Worm (Caenorhabditis elegans) whole organism, L2 larva: ENCODE measurements around the gene Y10G11A.1.

ENCODE experiments used
- C34F6.9 ChIP-seq: fragments of 150-350 bp; optimal IDR thresholded peaks from 2 replicates; lab custom pipeline; 2014; ENCODE audit warnings: missing biosample characterization, missing genetic modification characterization
- F13H6.1 ChIP-seq: sonication (generic microtip); optimal IDR thresholded peaks from 2 replicates; lab custom pipeline; 2016; ENCODE audit warnings: missing genetic modification characterization, missing compliant biosample characterization
- R02D3.7 ChIP-seq: fragments of 150-350 bp; optimal IDR thresholded peaks from 2 replicates; lab custom pipeline; 2014; ENCODE audit warnings: missing biosample characterization, missing genetic modification characterization
- Y55F3AM.14 ChIP-seq: fragments of 200-800 bp; sonication (Bioruptor generic); optimal IDR thresholded peaks from 2 replicates; lab custom pipeline; 2018; ENCODE audit warnings: mild to moderate bottlenecking, missing genetic modification characterization, missing compliant biosample characterization
- ZK546.5 ChIP-seq: sonication (generic microtip); optimal IDR thresholded peaks from 2 replicates; lab custom pipeline; 2017; ENCODE audit warnings: missing biosample characterization, missing genetic modification characterization
- alr-1 ChIP-seq: fragments of 150-350 bp; optimal IDR thresholded peaks from 2 replicates; lab custom pipeline; 2014; ENCODE audit warnings: missing biosample characterization, missing genetic modification characterization
- aly-2 ChIP-seq: fragments of 150-350 bp; optimal IDR thresholded peaks from 2 replicates; lab custom pipeline; 2014; ENCODE audit warnings: missing biosample characterization, missing genetic modification characterization
- ama-1 ChIP-seq: fragments of 150-350 bp; optimal IDR thresholded peaks from 2 replicates; lab custom pipeline; 2018; ENCODE audit warnings: inconsistent platforms
- blmp-1 ChIP-seq: sonication (generic microtip); optimal IDR thresholded peaks from 2 replicates; lab custom pipeline; 2017; ENCODE audit warnings: missing genetic modification characterization, mild to moderate bottlenecking, missing compliant biosample characterization, antibody characterized with exemption, moderate library complexity; ENCODE audit not compliant: insufficient read depth
- ceh-16 ChIP-seq: fragments of 150-350 bp; optimal IDR thresholded peaks from 2 replicates; lab custom pipeline; 2014; ENCODE audit warnings: missing biosample characterization, missing genetic modification characterization
- ceh-82 ChIP-seq: fragments of 150-350 bp; optimal IDR thresholded peaks from 2 replicates; lab custom pipeline; 2014; ENCODE audit warnings: missing biosample characterization, missing genetic modification characterization
- crh-2 ChIP-seq: sonication (generic microtip); optimal IDR thresholded peaks from 2 replicates; lab custom pipeline; 2017; ENCODE audit warnings: missing biosample characterization, missing genetic modification characterization
- dmd-4 ChIP-seq: sonication (generic microtip); optimal IDR thresholded peaks from 2 replicates; lab custom pipeline; 2017; ENCODE audit warnings: missing biosample characterization, missing genetic modification characterization
- egl-27 ChIP-seq: sonication (generic microtip); optimal IDR thresholded peaks from 3 replicates; lab custom pipeline; 2017; ENCODE audit warnings: missing biosample characterization, missing genetic modification reagents, missing genetic modification characterization
- elt-1 ChIP-seq: fragments of 150-350 bp; optimal IDR thresholded peaks from 2 replicates; lab custom pipeline; 2014; ENCODE audit warnings: missing biosample characterization, missing genetic modification characterization
- elt-3 ChIP-seq: sonication (generic microtip); optimal IDR thresholded peaks from 2 replicates; lab custom pipeline; 2017; ENCODE audit warnings: missing biosample characterization, missing genetic modification characterization
- gmeb-1 ChIP-seq: fragments of 150-350 bp; optimal IDR thresholded peaks from 2 replicates; lab custom pipeline; 2014; ENCODE audit warnings: missing biosample characterization, missing genetic modification characterization
- lin-11 ChIP-seq: fragments of 150-350 bp; sonication (generic microtip); optimal IDR thresholded peaks from 2 replicates; lab custom pipeline; 2014; ENCODE audit warnings: missing biosample characterization, missing genetic modification characterization, inconsistent platforms, mixed read lengths
- lin-13 ChIP-seq: fragments of 150-350 bp; optimal IDR thresholded peaks from 2 replicates; lab custom pipeline; 2014; ENCODE audit warnings: missing biosample characterization, missing genetic modification reagents, missing genetic modification characterization
- lin-39 ChIP-seq: fragments of 150-350 bp; optimal IDR thresholded peaks from 2 replicates; lab custom pipeline; 2014; ENCODE audit warnings: missing biosample characterization, missing genetic modification reagents, missing genetic modification characterization
- lsy-2 ChIP-seq, 2 experiments: fragments of 150-350 bp in 1 of 2; sonication (generic microtip) in 1 of 2; optimal IDR thresholded peaks; 2 replicates each; lab custom pipeline; 2014 to 2017; ENCODE audit warnings: missing biosample characterization in 2 of 2, missing genetic modification characterization in 2 of 2
- mab-5 ChIP-seq: fragments of 150-350 bp; optimal IDR thresholded peaks from 2 replicates; lab custom pipeline; 2014; ENCODE audit warnings: missing biosample characterization, missing genetic modification characterization
- mbf-1 ChIP-seq: sonication (generic microtip); optimal IDR thresholded peaks from 2 replicates; lab custom pipeline; 2017; ENCODE audit warnings: missing biosample characterization, missing genetic modification characterization
- mdl-1 ChIP-seq, 2 experiments: fragments of 150-350 bp in 1 of 2; sonication (generic microtip) in 1 of 2; optimal IDR thresholded peaks; 2 replicates each; lab custom pipeline; 2017; ENCODE audit warnings: missing biosample characterization in 2 of 2, missing genetic modification characterization in 2 of 2
- nhr-10 ChIP-seq: sonication (generic microtip); optimal IDR thresholded peaks from 2 replicates; lab custom pipeline; 2017; ENCODE audit warnings: missing biosample characterization, missing genetic modification characterization
- nhr-11 ChIP-seq: fragments of 150-350 bp; optimal IDR thresholded peaks from 2 replicates; lab custom pipeline; 2014; ENCODE audit warnings: missing biosample characterization, missing genetic modification characterization
- nhr-129 ChIP-seq: fragments of 150-350 bp; optimal IDR thresholded peaks from 2 replicates; lab custom pipeline; 2014; ENCODE audit warnings: missing biosample characterization, missing genetic modification characterization
- nhr-21 ChIP-seq: fragments of 150-350 bp; optimal IDR thresholded peaks from 2 replicates; lab custom pipeline; 2014; ENCODE audit warnings: missing biosample characterization, missing genetic modification characterization
- nhr-23 ChIP-seq: fragments of 150-350 bp; optimal IDR thresholded peaks from 2 replicates; lab custom pipeline; 2014; ENCODE audit warnings: missing biosample characterization, missing genetic modification reagents, missing genetic modification characterization
- nhr-237 ChIP-seq: fragments of 150-350 bp; optimal IDR thresholded peaks from 2 replicates; lab custom pipeline; 2014; ENCODE audit warnings: missing biosample characterization, missing genetic modification characterization
- nhr-25 ChIP-seq: fragments of 150-350 bp; sonication (generic microtip); optimal IDR thresholded peaks from 3 replicates; lab custom pipeline; 2014; ENCODE audit warnings: missing biosample characterization, missing genetic modification characterization
- nhr-6 ChIP-seq: fragments of 150-350 bp; optimal IDR thresholded peaks from 2 replicates; lab custom pipeline; 2014; ENCODE audit warnings: missing biosample characterization, missing genetic modification characterization
- nhr-77 ChIP-seq: fragments of 150-350 bp; optimal IDR thresholded peaks from 2 replicates; lab custom pipeline; 2014; ENCODE audit warnings: missing biosample characterization, missing genetic modification characterization
- peb-1 ChIP-seq: fragments of 150-350 bp; optimal IDR thresholded peaks from 2 replicates; lab custom pipeline; 2014; ENCODE audit warnings: missing biosample characterization, missing genetic modification characterization
- sem-4 ChIP-seq: fragments of 150-350 bp; optimal IDR thresholded peaks from 2 replicates; lab custom pipeline; 2014; ENCODE audit warnings: missing biosample characterization, missing genetic modification reagents, missing genetic modification characterization
- skn-1 ChIP-seq: sonication (generic microtip); optimal IDR thresholded peaks from 2 replicates; lab custom pipeline; 2017; ENCODE audit warnings: missing biosample characterization, missing genetic modification characterization
- sma-3 ChIP-seq: sonication (generic microtip); optimal IDR thresholded peaks from 2 replicates; lab custom pipeline; 2016; ENCODE audit warnings: missing genetic modification reagents, missing genetic modification characterization, missing compliant biosample characterization
- sma-9 ChIP-seq, 2 experiments: fragments of 150-350 bp in 1 of 2; sonication (generic microtip) in 1 of 2; optimal IDR thresholded peaks; 2 replicates each; lab custom pipeline; 2014 to 2016; ENCODE audit warnings: missing genetic modification characterization in 2 of 2, mild to moderate bottlenecking in 1 of 2, missing biosample characterization in 1 of 2, missing compliant biosample characterization in 1 of 2, missing genetic modification reagents in 1 of 2, moderate library complexity in 1 of 2
- snpc-4 ChIP-seq: fragments of 150-350 bp; optimal IDR thresholded peaks from 2 replicates; lab custom pipeline; 2014; ENCODE audit warnings: missing biosample characterization, missing genetic modification characterization
- unc-39 ChIP-seq: fragments of 150-350 bp; optimal IDR thresholded peaks from 2 replicates; lab custom pipeline; 2014; ENCODE audit warnings: missing biosample characterization, missing genetic modification characterization
- unc-55 ChIP-seq: fragments of 150-350 bp; sonication (generic microtip); optimal IDR thresholded peaks from 3 replicates; lab custom pipeline; 2014; ENCODE audit warnings: missing biosample characterization, missing genetic modification reagents, missing genetic modification characterization
- unc-62 ChIP-seq: fragments of 150-350 bp; optimal IDR thresholded peaks from 2 replicates; lab custom pipeline; 2014; ENCODE audit warnings: missing biosample characterization, missing genetic modification reagents, missing genetic modification characterization
- zag-1 ChIP-seq: fragments of 150-350 bp; optimal IDR thresholded peaks from 2 replicates; lab custom pipeline; 2014; ENCODE audit warnings: missing biosample characterization, missing genetic modification characterization
- ztf-1 ChIP-seq: fragments of 200-800 bp; sonication (Bioruptor generic); conservative IDR thresholded peaks from 2 replicates; pipeline ENCODE4 v1.3.6; 2022; ENCODE audit warnings: missing genetic modification characterization, missing compliant biosample characterization
- ztf-11 ChIP-seq: sonication (generic microtip); optimal IDR thresholded peaks from 2 replicates; lab custom pipeline; 2017; ENCODE audit warnings: missing biosample characterization, missing genetic modification characterization
- ztf-4 ChIP-seq: fragments of 150-350 bp; optimal IDR thresholded peaks from 2 replicates; lab custom pipeline; 2014; ENCODE audit warnings: missing biosample characterization, missing genetic modification characterization

Gene Y10G11A.1

DNA sequence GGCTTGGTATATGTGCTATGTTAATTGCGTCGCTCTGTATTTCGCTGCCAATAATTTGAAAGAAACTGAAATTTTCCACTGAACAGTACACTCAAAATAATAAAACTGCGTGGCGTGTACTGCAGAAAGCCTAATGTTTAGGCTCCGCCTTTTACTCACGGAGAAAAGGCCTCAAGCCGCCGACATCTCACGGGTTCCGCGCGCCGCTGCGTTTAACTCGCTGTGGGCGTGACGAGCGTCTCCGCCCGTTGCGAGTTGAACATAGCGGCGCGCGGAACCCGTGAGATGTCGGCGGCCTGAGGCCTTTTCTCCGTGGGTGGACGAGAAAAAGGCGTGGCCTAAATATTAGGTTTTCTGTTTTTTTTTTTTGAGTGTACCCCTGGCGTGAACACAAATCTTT, 39.8 kb upstream of the Y10G11A.1 start:
- no peak for TF ChIP-seq skn-1 (tag; lab: Kevin White, UChicago)
- no peak for TF ChIP-seq nhr-21
- TF ChIP-seq C34F6.9 (tag; lab: Kevin White, UChicago): no peak
- TF ChIP-seq Y55F3AM.14 (GFP tag; lab: Kevin White, UChicago): no peak
- no peak for TF ChIP-seq gmeb-1
- no peak for TF ChIP-seq zag-1 (tag; lab: Kevin White, UChicago)
- no peak for TF ChIP-seq lin-11
- no peak for TF ChIP-seq nhr-77 (tag; lab: Kevin White, UChicago)
- no peak for TF ChIP-seq peb-1
- no peak for TF ChIP-seq ztf-1 (GFP tag; lab: Robert Waterston, UW)
- TF ChIP-seq mab-5: no peak
- no peak for TF ChIP-seq nhr-11 (tag; lab: Kevin White, UChicago)
- TF ChIP-seq lsy-2 (tag; optimal IDR thresholded peaks at IDR 0.05; lab: Kevin White, UChicago): no peak
- no peak for TF ChIP-seq snpc-4 (tag; lab: Kevin White, UChicago)
- no peak for TF ChIP-seq egl-27 (tag; lab: Kevin White, UChicago)

DNA sequence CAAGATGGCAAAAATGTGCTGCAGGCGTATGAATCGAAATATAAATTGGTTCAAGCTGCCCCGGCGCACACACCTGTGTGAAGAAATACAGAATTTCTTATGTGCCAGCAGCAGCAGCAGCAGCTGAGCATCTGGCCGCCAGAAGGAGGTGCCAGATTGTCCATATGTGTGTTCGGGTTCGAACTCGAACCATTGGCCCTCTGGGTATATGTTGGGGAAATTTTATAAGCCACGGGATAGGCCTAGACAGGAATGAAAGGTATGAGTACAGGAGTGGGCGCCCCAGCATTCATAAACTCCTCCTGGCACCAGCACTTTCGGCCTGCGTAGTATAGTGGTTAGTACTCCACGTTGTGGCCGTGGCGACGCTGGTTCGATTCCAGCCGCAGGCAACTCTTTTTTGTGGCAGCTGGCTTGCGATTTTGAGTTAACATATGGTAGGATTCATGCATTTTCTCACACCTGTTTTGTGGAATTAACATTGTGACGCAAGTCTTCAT, 36.3 kb upstream of the Y10G11A.1 start:
- TF ChIP-seq nhr-6 (no peak), Y55F3AM.14 (GFP tag; lab: Kevin White, UChicago) (peak; percentile 19), ztf-1 (GFP tag; lab: Robert Waterston, UW) (no peak), gmeb-1 (no peak), nhr-25 (tag; lab: Kevin White, UChicago) (no peak), ztf-4 (tag; lab: Kevin White, UChicago) (no peak), alr-1 (no peak), R02D3.7 (tag; lab: Kevin White, UChicago) (no peak), ZK546.5 (no peak), lin-39 (tag; lab: Kevin White, UChicago) (no peak), unc-39 (tag; lab: Kevin White, UChicago) (no peak), nhr-77 (tag; lab: Kevin White, UChicago) (no peak), lin-11 (peak; percentile 9), elt-1 (tag; lab: Kevin White, UChicago) (no peak), crh-2 (tag; lab: Kevin White, UChicago) (peak; percentile 28), mab-5 (no peak), lin-13 (GFP tag; lab: Kevin White, UChicago) (no peak), sem-4 (no peak), snpc-4 (tag; lab: Kevin White, UChicago) (no peak), blmp-1 (tag; lab: Kevin White, UChicago) (no peak), dmd-4 (tag; lab: Kevin White, UChicago) (no peak), skn-1 (tag; lab: Kevin White, UChicago) (no peak), aly-2 (tag; lab: Kevin White, UChicago) (no peak), mbf-1 (tag; lab: Kevin White, UChicago) (no peak), nhr-129 (tag; lab: Kevin White, UChicago) (peak; percentile 66), F13H6.1 (tag; lab: Kevin White, UChicago) (no peak), nhr-237 (tag; lab: Kevin White, UChicago) (no peak), nhr-21 (no peak), nhr-23 (tag; lab: Kevin White, UChicago) (no peak), peb-1 (no peak), unc-62 (GFP tag; lab: Kevin White, UChicago) (no peak), ceh-16 (tag; lab: Kevin White, UChicago) (no peak), sma-3 (GFP tag; lab: Kevin White, UChicago) (peak; percentile 21), egl-27 (tag; lab: Kevin White, UChicago) (no peak), zag-1 (tag; lab: Kevin White, UChicago) (no peak), mdl-1 (tag; optimal IDR thresholded peaks at IDR 0.05; lab: Kevin White, UChicago) (no peak), ama-1 (lab: Kevin White, UChicago) (no peak), nhr-11 (tag; lab: Kevin White, UChicago) (no peak), C34F6.9 (tag; lab: Kevin White, UChicago) (no peak), ztf-11 (tag; lab: Kevin White, UChicago) (no peak), ceh-82 (tag; lab: Kevin White, UChicago) (no peak), nhr-10 (tag; lab: Kevin White, UChicago) (no peak), elt-3 (tag; lab: Kevin White, UChicago) (no peak), unc-55 (peak; percentile 59), sma-9 (GFP tag; optimal IDR thresholded peaks at IDR 0.05; lab: Kevin White, UChicago) (peak; percentile 46), sma-9 (tag; optimal IDR thresholded peaks at IDR 0.05; lab: Kevin White, UChicago) (no peak), lsy-2 (tag; optimal IDR thresholded peaks at IDR 0.05; lab: Kevin White, UChicago) (no peak)
- TF ChIP-seq, all 48 proteins: peak for 7
